Worm (Caenorhabditis elegans): ENCODE results near the gene F22H10.2.
A peak's percentile ranks its signal among the peaks of the same experiment; 100 is the strongest.

F22H10.2 gene

DNA sequence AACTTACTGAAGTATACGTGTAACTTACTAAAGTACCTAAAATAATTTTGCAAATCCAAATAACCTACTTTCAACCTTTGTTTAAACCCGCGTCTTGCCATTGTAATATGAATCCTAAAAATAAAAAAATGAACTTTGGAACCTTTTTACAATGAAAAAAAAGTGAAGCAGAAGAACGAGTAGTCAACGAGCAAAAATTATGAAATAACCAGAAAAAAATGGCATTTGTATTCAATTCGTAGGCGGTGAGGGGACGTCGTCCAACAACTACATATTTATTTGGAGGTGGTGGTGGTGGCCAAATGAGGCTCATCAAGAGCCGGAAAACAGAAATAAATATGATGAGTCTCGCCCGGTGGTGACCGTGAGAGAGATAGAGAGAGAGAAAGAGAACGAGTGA is 16.6 kb upstream of the F22H10.2 start, which contains the start of gene F43B10.1:
TSS of gene F43B10.1 (minus strand) at position 101 of the 400 bp plus-strand sequence.
- TF ChIP-seq him-1 (tag; optimal IDR thresholded peaks at IDR 0.05), result no peak
- no peak for TF ChIP-seq dao-5 (tag; optimal IDR thresholded peaks at IDR 0.05)
- TF ChIP-seq W03F9.2 (tag; optimal IDR thresholded peaks at IDR 0.05), result no peak

DNA sequence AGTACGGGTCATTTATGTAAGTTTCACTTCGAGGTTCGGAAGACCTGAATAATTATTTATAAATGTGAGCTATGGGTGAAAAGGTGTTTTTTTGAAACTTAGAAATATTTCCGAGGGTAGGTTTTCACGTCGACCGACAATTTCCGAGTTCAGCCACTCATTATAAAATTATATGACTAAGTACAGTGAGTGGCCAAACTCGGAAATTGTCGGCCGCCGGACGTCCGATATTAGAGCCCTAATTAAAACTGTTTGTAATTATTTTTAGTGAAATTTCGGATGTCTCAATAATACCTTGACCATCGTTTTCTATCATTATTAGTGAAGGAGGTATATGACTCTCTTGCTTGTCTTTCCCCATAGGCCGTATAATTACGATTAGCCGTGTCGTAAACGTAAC is 11.8 kb upstream of the F22H10.2 start:
- TF ChIP-seq W03F9.2 (tag; optimal IDR thresholded peaks at IDR 0.05) (no peak), him-1 (tag; optimal IDR thresholded peaks at IDR 0.05) (no peak), dao-5 (tag; optimal IDR thresholded peaks at IDR 0.05) (no peak)

DNA sequence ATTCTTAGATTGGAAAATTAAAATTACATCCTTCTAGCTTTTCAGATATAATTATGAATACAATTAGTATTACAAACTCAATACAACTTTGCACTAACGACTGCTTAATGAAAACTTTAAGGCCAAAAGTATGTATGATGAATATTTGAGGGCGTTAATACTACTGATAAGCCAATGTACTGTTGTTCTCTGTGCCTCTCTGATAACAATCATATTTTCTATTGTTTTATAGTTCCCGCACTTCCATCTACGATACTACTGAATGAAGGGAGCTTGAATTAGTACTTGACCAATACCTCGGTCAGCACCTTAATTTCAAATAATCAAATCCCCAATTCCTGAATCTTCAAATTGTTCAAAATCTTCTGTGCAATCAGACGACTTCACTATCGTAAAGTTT is 10.2 kb upstream of the F22H10.2 start:
- no peak for TF ChIP-seq W03F9.2 (tag; optimal IDR thresholded peaks at IDR 0.05)
- no peak for TF ChIP-seq him-1 (tag; optimal IDR thresholded peaks at IDR 0.05)
- no peak for TF ChIP-seq dao-5 (tag; optimal IDR thresholded peaks at IDR 0.05)

DNA sequence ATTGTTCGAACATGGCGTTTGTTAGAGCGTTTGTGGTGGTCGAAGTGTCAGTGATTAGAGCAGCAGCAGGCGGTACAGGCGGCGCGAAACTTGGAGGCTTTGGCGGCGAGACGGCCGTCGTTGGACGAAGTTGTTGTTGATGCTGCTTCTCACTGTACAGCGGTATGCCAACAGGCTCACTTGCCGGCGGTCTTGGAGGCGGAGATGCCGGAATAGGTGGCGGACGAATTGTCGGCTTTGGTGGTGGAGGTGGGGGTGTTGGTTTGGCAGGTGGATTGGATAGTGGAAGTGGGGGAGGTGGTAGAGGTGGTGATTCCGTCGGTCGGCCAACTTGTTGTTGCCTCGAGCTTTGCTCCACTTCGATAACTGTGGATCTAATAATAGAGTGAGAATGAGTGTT is 8.1 kb upstream of the F22H10.2 start:
- TF ChIP-seq him-1 (tag; optimal IDR thresholded peaks at IDR 0.05) (no peak), W03F9.2 (tag; optimal IDR thresholded peaks at IDR 0.05) (no peak), dao-5 (tag; optimal IDR thresholded peaks at IDR 0.05) (no peak)

DNA sequence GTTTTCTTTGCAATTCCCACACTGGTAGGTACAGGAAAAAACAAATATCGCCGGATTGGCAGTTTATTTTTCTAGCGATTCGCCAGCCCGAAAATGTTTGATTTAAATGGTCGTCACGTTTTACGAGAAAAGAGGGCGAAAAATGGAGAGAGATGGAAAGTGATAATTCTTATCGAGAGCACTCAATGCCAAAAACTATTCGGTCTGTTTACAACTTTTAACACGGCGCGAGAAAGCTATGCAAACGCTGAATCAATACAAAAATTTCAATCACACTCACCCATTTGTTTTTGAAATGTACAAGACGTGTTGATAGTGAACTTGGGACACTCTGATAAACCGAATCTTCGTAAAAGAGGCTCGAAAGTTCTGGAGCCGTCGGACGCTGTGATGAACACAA is 6.7 kb upstream of the F22H10.2 start:
- TF ChIP-seq him-1 (tag; optimal IDR thresholded peaks at IDR 0.05) (no peak), W03F9.2 (tag; optimal IDR thresholded peaks at IDR 0.05) (no peak), dao-5 (tag; optimal IDR thresholded peaks at IDR 0.05) (no peak)

DNA sequence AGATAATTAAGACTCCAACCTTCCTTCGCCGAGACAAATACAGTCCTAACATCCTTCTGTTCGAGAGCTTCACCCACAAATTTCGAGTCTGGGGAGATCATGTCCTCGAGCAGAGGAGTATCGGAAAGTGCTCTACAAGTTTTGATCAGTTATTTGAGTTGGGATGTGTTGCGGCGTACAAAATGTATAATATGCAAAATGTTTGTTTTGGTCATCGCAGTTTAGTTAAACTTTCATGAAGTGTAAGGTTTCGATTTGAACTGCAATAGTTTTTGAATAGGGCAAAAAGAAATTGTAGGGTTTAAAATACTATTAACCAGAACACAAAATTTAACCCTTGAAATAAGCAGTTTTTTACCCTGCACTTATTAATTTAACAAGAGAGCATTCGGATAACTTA is 4.7 kb upstream of the F22H10.2 start, which contains the start of gene tag-343:
TSS of gene tag-343 (minus strand) at position 101 of the 400 bp plus-strand sequence.
- no peak for TF ChIP-seq dao-5 (tag; optimal IDR thresholded peaks at IDR 0.05)
- TF ChIP-seq him-1 (tag; optimal IDR thresholded peaks at IDR 0.05), result no peak
- TF ChIP-seq W03F9.2 (tag; optimal IDR thresholded peaks at IDR 0.05), result no peak

DNA sequence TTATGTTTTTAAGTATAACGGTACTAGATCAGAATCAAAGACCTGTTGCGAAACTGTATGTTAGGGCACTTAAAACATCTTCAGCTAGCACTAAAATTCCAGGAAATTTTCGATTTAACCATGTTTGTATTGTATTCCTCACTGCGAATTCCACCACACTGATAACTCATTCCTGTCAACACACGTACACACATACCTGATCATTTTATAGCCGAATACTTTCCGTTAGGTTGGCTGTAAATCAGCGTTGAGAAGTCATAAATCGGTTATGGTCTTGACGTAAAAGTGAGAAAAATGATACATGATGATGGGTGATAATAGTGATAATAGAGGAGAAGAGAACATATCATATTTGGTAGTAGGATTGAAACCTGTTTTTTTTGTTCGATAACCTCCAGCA is 3.6 kb upstream of the F22H10.2 start:
- TF ChIP-seq dao-5 (tag; optimal IDR thresholded peaks at IDR 0.05), result no peak
- no peak for TF ChIP-seq him-1 (tag; optimal IDR thresholded peaks at IDR 0.05)
- no peak for TF ChIP-seq W03F9.2 (tag; optimal IDR thresholded peaks at IDR 0.05)

DNA sequence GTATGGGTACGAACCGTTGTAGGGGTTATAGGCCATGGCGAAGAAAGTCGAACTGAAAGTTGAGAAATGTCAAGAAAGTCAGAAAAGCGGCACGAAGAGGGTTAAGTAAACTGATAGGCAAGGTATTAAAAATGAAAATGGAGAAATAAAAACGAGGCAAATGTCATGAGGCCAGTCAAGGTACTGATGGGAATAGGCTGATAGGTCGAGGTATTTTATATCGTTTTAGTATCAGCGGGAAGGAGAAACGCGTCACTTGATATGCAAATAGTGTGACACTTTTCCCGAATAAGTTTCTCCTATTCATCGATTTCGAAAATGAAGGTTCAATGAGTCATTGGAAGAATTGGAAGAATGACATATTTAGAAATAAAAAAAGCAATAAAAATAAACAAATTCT is 1.7 kb upstream of the F22H10.2 start, which contains the start of gene F22H10.3:
TSS of gene F22H10.3 (minus strand) at position 36 of the 400 bp plus-strand sequence.
- no peak for TF ChIP-seq dao-5 (tag; optimal IDR thresholded peaks at IDR 0.05)
- no peak for TF ChIP-seq him-1 (tag; optimal IDR thresholded peaks at IDR 0.05)
- TF ChIP-seq W03F9.2 (tag; optimal IDR thresholded peaks at IDR 0.05), result no peak

DNA sequence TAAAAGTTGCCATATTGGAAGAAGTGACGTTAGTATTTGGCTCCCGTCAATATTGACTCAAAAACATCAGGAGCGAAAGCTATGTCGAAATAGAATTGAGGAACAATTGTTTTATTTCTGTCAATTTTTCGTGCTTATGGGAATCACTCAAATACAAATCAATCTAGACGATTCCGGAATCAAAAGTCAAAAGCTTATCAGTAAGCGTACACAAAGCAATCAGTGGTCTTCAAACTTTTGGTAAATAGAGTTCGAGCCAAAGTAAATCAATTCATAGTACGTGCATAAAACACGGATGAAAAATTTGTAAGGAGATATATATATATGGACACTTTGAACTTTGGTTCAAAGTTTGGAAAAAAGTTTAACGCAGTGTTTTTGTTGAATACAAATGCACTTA is 1.2 kb upstream of the F22H10.2 start:
- TF ChIP-seq W03F9.2 (tag; optimal IDR thresholded peaks at IDR 0.05) (no peak), dao-5 (tag; optimal IDR thresholded peaks at IDR 0.05) (no peak), him-1 (tag; optimal IDR thresholded peaks at IDR 0.05) (no peak)

DNA sequence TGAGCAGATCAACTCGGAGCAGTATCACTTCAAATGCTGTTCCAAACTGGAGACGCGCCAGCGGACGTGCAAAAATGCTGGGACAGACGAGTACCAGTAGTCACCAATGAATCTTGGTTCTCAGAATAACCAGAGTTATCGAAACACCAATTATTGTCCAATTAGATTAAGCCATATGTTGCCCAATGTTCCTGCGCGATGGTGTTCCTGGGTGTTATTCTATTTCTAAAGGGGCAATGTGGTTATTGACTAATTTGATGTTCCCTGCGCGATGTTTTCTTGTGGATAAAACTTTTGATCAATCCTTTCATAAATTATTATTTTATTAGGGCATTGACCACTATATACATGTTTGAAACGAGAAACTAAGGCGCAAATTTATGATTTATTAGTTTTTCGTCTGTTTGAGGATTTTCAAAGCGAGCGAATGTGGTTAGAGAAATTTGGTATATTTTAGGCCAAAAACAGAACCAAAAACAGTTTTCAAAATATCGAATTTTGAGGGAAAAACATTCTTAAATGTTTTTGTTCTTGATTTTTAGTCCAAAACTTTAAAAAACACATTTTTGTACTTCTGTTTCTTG is 2.7 kb downstream of the F22H10.2 start:
- TF ChIP-seq him-1 (tag; optimal IDR thresholded peaks at IDR 0.05), result peak; percentile 99
- TF ChIP-seq dao-5 (tag; optimal IDR thresholded peaks at IDR 0.05), result peak; percentile 65
- TF ChIP-seq W03F9.2 (tag; optimal IDR thresholded peaks at IDR 0.05), result peak; percentile 96

DNA sequence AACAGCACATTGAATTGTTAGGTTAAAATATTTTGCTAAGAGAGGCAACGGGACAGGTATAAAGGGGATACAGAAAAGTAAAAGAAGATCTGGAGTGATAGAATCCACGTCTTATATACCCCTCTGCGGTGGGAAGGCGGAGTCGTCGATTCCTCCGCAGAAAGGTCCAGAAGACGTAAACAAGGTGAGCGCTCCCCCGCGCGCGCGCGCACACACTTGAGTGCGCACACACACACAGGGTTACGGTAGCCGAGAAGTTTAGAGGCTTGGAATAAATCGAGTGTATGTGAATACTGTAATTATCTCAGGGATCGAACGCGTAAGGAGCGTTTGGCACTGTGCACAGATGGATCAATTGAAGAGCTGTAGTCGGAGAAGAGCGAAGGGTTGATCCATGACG is 8.0 kb downstream of the F22H10.2 start:
- TF ChIP-seq W03F9.2 (tag; optimal IDR thresholded peaks at IDR 0.05) (no peak), dao-5 (tag; optimal IDR thresholded peaks at IDR 0.05) (no peak), him-1 (tag; optimal IDR thresholded peaks at IDR 0.05) (no peak)

DNA sequence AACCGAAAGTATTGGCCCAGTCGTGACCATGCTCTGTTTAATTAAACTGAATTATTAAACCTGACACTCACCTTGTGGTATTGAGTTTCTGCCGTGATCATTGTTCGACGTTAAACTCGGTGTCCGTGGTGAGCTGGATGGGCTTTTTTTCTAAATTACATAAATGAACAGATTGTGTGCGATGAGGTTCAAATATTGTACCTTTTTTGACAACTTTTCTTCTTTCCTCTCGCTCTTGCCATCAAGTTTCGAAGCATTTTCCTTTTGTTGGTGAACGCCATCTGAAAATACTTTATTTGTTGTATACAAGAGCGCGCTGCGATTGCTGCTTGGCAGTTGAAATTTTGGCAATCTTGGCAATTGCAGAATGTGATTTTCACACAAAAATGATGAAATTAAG is 8.6 kb downstream of the F22H10.2 start, which contains the start of gene F22H10.11:
TSS of gene F22H10.11 (minus strand) at position 101 of the 400 bp plus-strand sequence.
- TF ChIP-seq dao-5 (tag; optimal IDR thresholded peaks at IDR 0.05) (no peak), him-1 (tag; optimal IDR thresholded peaks at IDR 0.05) (no peak), W03F9.2 (tag; optimal IDR thresholded peaks at IDR 0.05) (no peak)

DNA sequence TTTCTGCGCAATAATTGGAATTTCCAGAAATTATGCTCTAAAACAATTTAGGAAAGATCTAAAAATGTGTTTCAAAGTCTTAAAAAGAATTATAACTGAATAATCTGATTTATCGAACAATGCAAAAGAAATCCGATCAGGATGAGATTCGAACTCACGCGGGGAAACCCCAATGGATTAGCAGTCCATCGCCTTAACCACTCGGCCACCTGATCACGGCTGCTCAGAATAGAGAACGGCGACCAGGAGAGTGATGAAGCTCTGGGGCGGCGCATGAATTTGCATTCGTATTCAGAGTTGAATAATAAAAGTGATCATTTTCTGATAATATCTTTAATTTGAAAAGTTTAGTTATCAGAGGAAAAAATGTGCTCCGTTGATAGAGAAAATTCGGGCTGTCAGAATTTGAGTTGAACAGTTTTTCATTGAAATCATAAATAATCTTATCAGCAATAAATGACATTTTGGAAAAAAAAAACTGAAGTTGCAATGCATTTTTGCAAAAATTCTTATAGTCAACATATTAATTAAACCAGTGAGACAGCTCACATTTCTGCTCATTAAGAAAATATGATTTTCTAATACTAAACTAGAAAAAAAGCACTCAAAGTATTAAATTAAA is 10.6 kb downstream of the F22H10.2 start:
- TF ChIP-seq dao-5 (tag; optimal IDR thresholded peaks at IDR 0.05) (no peak), W03F9.2 (tag; optimal IDR thresholded peaks at IDR 0.05) (no peak), him-1 (tag; optimal IDR thresholded peaks at IDR 0.05) (no peak)

DNA sequence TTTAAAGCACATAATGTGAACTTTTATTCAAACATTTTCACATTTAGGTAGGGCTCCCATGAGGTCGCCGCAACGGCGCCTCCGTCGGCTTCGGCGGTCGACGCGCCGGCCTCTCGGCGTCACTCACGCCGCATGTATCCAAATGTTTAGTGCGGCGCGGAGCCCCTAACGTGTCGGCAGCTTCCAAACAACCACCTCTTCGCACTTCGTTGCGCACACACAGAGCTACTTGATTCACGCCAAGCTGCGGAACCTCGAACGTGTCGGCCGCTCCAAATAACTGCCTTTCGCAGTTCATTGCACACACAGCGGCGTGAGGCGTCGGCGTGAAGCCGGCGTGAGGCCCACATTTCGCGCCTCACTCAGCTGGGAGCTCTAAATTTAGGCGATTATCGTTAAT is 11.7 kb downstream of the F22H10.2 start, which contains the start of gene F22H10.6:
TSS of gene F22H10.6 (minus strand) at position 292 of the 400 bp plus-strand sequence.
- TF ChIP-seq dao-5 (tag; optimal IDR thresholded peaks at IDR 0.05) (no peak), him-1 (tag; optimal IDR thresholded peaks at IDR 0.05) (no peak), W03F9.2 (tag; optimal IDR thresholded peaks at IDR 0.05) (no peak)

Measured in whole organism, L4/young adult.